Worm (Caenorhabditis elegans) whole organism, young adult: Measurements from ENCODE around the gene erg-28.

Experiments
- B0035.1 ChIP-seq: sonication (generic microtip); optimal IDR thresholded peaks from 2 replicates; lab custom pipeline; 2016; ENCODE audit warnings: missing genetic modification characterization, mild to moderate bottlenecking, missing compliant biosample characterization, missing genotype, missing genetic modification reagents
- B0336.3 ChIP-seq: fragments of 200-800 bp; sonication (Bioruptor generic); IDR thresholded peaks from 2 replicates; pipeline ENCODE4 v1.3.6; 2022; ENCODE audit warnings: missing genetic modification characterization, missing compliant biosample characterization
- F10E7.11 ChIP-seq: sonication (generic microtip); optimal IDR thresholded peaks from 2 replicates; lab custom pipeline; 2017; ENCODE audit warnings: mild to moderate bottlenecking, missing genetic modification characterization, moderate library complexity, missing compliant biosample characterization
- akir-1 ChIP-seq: fragments of 200-800 bp; sonication (Bioruptor generic); optimal IDR thresholded peaks from 2 replicates; lab custom pipeline; 2018; ENCODE audit warnings: mild to moderate bottlenecking, missing genetic modification characterization, moderate library complexity, missing compliant biosample characterization
- ama-1 ChIP-seq, 3 experiments: fragments of 150-350 bp in 1 of 3; sonication (generic microtip) in 2 of 3; optimal IDR thresholded peaks; 2 replicates each; lab custom pipeline; 2014 to 2018; ENCODE audit warnings: missing biosample characterization in 2 of 3, missing genetic modification characterization in 2 of 3, missing genetic modification reagents in 2 of 3
- die-1 ChIP-seq: sonication (generic microtip); optimal IDR thresholded peaks from 2 replicates; lab custom pipeline; 2016; ENCODE audit warnings: missing genotype, mild to moderate bottlenecking, missing genetic modification characterization, missing compliant biosample characterization
- hmg-20 ChIP-seq: fragments of 200-800 bp; sonication (Bioruptor generic); IDR thresholded peaks from 2 replicates; pipeline ENCODE4 v1.3.6; 2022; ENCODE audit warnings: missing genetic modification reagents, missing genetic modification characterization, missing compliant biosample characterization
- lin-26 ChIP-seq: fragments of 200-800 bp; sonication (Bioruptor generic); IDR thresholded peaks from 2 replicates; pipeline ENCODE4 v1.3.6; 2022; ENCODE audit warnings: missing genetic modification reagents, missing genetic modification characterization, missing compliant biosample characterization
- lin-40 ChIP-seq: sonication (generic microtip); optimal IDR thresholded peaks from 2 replicates; lab custom pipeline; 2016; ENCODE audit warnings: missing genetic modification characterization, mild to moderate bottlenecking, missing compliant biosample characterization, missing genotype, missing genetic modification reagents
- lir-1 ChIP-seq: fragments of 200-800 bp; sonication (Bioruptor generic); conservative IDR thresholded peaks from 2 replicates; pipeline ENCODE4 v1.3.6; 2022; ENCODE audit warnings: missing genetic modification reagents, missing genetic modification characterization, missing compliant biosample characterization
- madf-8 ChIP-seq: fragments of 200-800 bp; sonication (Bioruptor generic); conservative IDR thresholded peaks from 2 replicates; pipeline ENCODE4 v1.3.6; 2022; ENCODE audit warnings: missing genetic modification reagents, missing genetic modification characterization, missing compliant biosample characterization
- nfya-1 ChIP-seq: sonication (generic microtip); optimal IDR thresholded peaks from 2 replicates; lab custom pipeline; 2017; ENCODE audit warnings: antibody characterized with exemption, missing compliant biosample characterization, missing genetic modification characterization, borderline replicate concordance; ENCODE audit not compliant: insufficient read depth
- ztf-3 ChIP-seq: fragments of 200-800 bp; sonication (Bioruptor generic); optimal IDR thresholded peaks from 2 replicates; lab custom pipeline; 2018; ENCODE audit warnings: mild to moderate bottlenecking, missing genetic modification characterization, missing compliant biosample characterization

DNA sequence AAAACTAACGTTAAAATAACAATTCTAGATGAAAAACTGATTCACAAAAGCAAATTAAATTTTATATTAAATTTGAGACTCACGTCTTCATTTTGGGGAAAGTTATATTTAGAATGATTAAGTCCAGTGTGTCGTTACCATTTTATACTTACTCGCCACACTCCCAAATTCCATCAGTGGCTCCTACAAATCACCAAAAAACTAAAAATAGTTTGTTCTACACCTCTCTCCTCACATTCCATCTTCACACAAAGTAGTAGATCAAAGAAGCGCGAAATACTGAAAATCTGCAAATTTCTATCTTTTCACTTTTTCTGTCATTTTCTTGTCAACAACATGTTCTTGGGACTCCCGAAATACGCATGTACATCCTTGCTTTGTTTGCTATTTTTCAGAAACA is 1.6 kb downstream of the erg-28 start, which contains the start of gene ZC116.5:
- no peak for TF ChIP-seq B0336.3 (GFP tag; lab: Robert Waterston, UW)
- TF ChIP-seq die-1 (tag; lab: Kevin White, UChicago): no peak
- no peak for TF ChIP-seq hmg-20 (GFP tag; lab: Robert Waterston, UW)
- no peak for TF ChIP-seq nfya-1 (tag; lab: Kevin White, UChicago)
- no peak for TF ChIP-seq F10E7.11 (tag; lab: Kevin White, UChicago)
- no peak for TF ChIP-seq madf-8
- TF ChIP-seq B0035.1 (tag; lab: Kevin White, UChicago): no peak
- no peak for TF ChIP-seq lin-26
- TF ChIP-seq lin-40: no peak
- TF ChIP-seq akir-1 (GFP tag; lab: Kevin White, UChicago): no peak
- no peak for TF ChIP-seq lir-1 (GFP tag; lab: Robert Waterston, UW)
- no peak for TF ChIP-seq ztf-3 (GFP tag; lab: Kevin White, UChicago)
- no peak for TF ChIP-seq ama-1 (optimal IDR thresholded peaks at IDR 0.05; lab: Kevin White, UChicago)
- TF ChIP-seq ama-1 (GFP tag; optimal IDR thresholded peaks at IDR 0.05; lab: Kevin White, UChicago): no peak
